Fruit fly (Drosophila melanogaster): ENCODE data around the gene snRNP-U1-70K.

The snRNP-U1-70K gene

DNA sequence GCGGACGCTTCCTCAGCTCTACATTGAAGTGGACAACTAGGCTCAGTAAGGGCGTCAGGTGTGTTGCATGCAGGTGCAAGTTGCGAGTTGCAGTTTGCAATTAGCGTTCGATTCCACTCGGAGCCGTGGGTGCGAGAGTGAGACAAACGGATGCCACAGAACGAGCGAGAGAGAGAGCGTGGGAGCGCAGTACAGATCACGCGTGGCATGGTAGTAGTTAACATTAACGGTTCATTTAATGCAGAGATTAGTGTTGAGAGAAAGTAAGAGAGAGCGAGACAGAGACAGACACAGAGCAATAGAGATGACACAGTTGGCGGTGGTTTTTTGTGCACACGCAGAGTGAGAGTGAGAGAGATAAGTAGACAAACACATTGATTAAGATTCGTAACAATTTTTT lies 31.8 kb downstream of the snRNP-U1-70K start (continued):
- TF ChIP-seq Sry-β (GFP tag; optimal IDR thresholded peaks at IDR 0.05) (peak; percentile 50), chm (GFP tag; IDR thresholded peaks at IDR 0.05) (0 out of 2 replicates have a peak, but pooled peaks have one; percentile 44), CG6813 (GFP tag; optimal IDR thresholded peaks at IDR 0.05) (no peak)

DNA sequence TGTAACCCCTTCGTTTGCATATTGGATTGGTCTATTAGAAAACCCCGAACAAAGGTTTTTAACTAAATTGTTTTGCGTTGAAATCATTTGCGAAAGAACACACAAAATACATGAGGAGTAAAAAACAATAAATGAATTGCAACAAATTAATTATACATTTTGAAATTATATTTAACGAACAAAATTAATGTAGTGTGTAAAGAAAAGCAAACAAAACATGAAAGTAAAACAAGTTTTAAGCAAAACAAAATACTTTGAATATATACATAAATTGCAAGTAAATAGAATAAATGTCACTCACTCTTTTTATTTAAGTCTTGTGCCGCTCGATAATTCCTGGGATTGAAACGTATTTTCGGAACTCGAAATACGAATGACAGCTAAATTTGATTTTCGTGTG lies 39.7 kb downstream of the snRNP-U1-70K start, which contains the start of gene CG43232:
TSS of gene CG43232 (plus strand) at position 301 of the 400 bp plus-strand sequence.
- TF ChIP-seq prd (optimal IDR thresholded peaks at IDR 0.05) (no peak), prd (GFP tag; IDR thresholded peaks at IDR 0.05) (no peak), CG18476 (GFP tag; optimal IDR thresholded peaks at IDR 0.05) (no peak), Nf-YA (GFP tag; IDR thresholded peaks at IDR 0.05) (no peak), HLH54F (GFP tag; optimal IDR thresholded peaks at IDR 0.05) (no peak), trem (tag; optimal IDR thresholded peaks at IDR 0.05) (no peak), CG12155 (GFP tag; optimal IDR thresholded peaks at IDR 0.05) (no peak), CG2678 (tag; optimal IDR thresholded peaks at IDR 0.05) (no peak), sim (GFP tag; IDR thresholded peaks at IDR 0.05) (no peak), CG32767 (GFP tag; IDR thresholded peaks at IDR 0.05) (no peak), B-H2 (GFP tag; optimal IDR thresholded peaks at IDR 0.05) (no peak), sug (tag; optimal IDR thresholded peaks at IDR 0.05) (no peak), eve (GFP tag; optimal IDR thresholded peaks at IDR 0.05) (no peak), zf30C (GFP tag; optimal IDR thresholded peaks at IDR 0.05) (no peak), CG4404 (GFP tag; IDR thresholded peaks at IDR 0.05) (no peak), da (GFP tag; optimal IDR thresholded peaks at IDR 0.05) (no peak)

dm6 chr2L:6925114-6925513 lies 46.4 kb downstream of the snRNP-U1-70K start:
- TF ChIP-seq croc (GFP tag; conservative IDR thresholded peaks at IDR 0.05) (no peak), CG15696 (tag; optimal IDR thresholded peaks at IDR 0.05) (no peak), CG2712 (tag; optimal IDR thresholded peaks at IDR 0.05) (no peak), CG4707 (GFP tag; optimal IDR thresholded peaks at IDR 0.05) (no peak), zfh1 (GFP tag; IDR thresholded peaks at IDR 0.05) (no peak), CG13287 (GFP tag; IDR thresholded peaks at IDR 0.05; ENCODE audit: partially characterized antibody) (no peak), sens (GFP tag) (peak; percentile 27), CG11723 (GFP tag; optimal IDR thresholded peaks at IDR 0.05) (no peak), CG15601 (tag; optimal IDR thresholded peaks at IDR 0.05) (no peak), Dfd (GFP tag; optimal IDR thresholded peaks at IDR 0.05) (no peak), CG6791 (GFP tag; IDR thresholded peaks at IDR 0.05; ENCODE audit: partially characterized antibody) (no peak), CG6654 (GFP tag; optimal IDR thresholded peaks at IDR 0.05) (no peak), GATAe (GFP tag; conservative IDR thresholded peaks at IDR 0.05) (no peak), CG34376 (GFP tag; optimal IDR thresholded peaks at IDR 0.05) (no peak), Six4 (GFP tag; optimal IDR thresholded peaks at IDR 0.05) (no peak), Med (GFP tag) (peak; percentile 75), Fer3 (tag; optimal IDR thresholded peaks at IDR 0.05) (no peak), run (tag; optimal IDR thresholded peaks at IDR 0.05) (no peak), Ets65A (GFP tag) (peak; percentile 80), knrl (GFP tag; IDR thresholded peaks at IDR 0.05; ENCODE audit: partially characterized antibody) (peak; percentile 32; the same call in 1 of the 3 replicates), Stat92E (GFP tag; optimal IDR thresholded peaks at IDR 0.05) (no peak), twi (tag; optimal IDR thresholded peaks at IDR 0.05) (no peak), NC2α (GFP tag; optimal IDR thresholded peaks at IDR 0.05) (no peak), peb (GFP tag; IDR thresholded peaks at IDR 0.05) (no peak), phol (tag; optimal IDR thresholded peaks at IDR 0.05) (no peak), Dad (GFP tag; optimal IDR thresholded peaks at IDR 0.05) (no peak), dati (GFP tag; IDR thresholded peaks at IDR 0.05) (no peak), CG6765 (GFP tag; optimal IDR thresholded peaks at IDR 0.05) (no peak)
